Worm (Caenorhabditis elegans) whole organism, late embryonic: ENCODE results near the gene ZK1127.4.

ENCODE experiments used
- F13H6.1 ChIP-seq: sonication (generic microtip); optimal IDR thresholded peaks from 2 replicates; lab custom pipeline; 2016; ENCODE audit warnings: missing genetic modification characterization, missing compliant biosample characterization
- K02D7.2 ChIP-seq: sonication (generic microtip); optimal IDR thresholded peaks from 2 replicates; lab custom pipeline; 2017; ENCODE audit warnings: mild to moderate bottlenecking, missing genetic modification characterization, missing compliant biosample characterization
- K09A11.1 ChIP-seq: sonication (generic microtip); optimal IDR thresholded peaks from 2 replicates; lab custom pipeline; 2017; ENCODE audit warnings: antibody characterized with exemption, mild to moderate bottlenecking, missing genetic modification characterization, missing compliant biosample characterization; ENCODE audit not compliant: insufficient read depth
- Y22D7AL.16 ChIP-seq: sonication (generic microtip); optimal IDR thresholded peaks from 2 replicates; lab custom pipeline; 2016; ENCODE audit warnings: missing genetic modification characterization, missing compliant biosample characterization
- ahr-1 ChIP-seq: sonication (generic microtip); optimal IDR thresholded peaks from 2 replicates; lab custom pipeline; 2016; ENCODE audit warnings: missing genetic modification characterization, missing compliant biosample characterization
- ama-1 ChIP-seq: fragments of 150-350 bp; optimal IDR thresholded peaks from 2 replicates; lab custom pipeline; 2014
- ceh-14 ChIP-seq: sonication (generic microtip); optimal IDR thresholded peaks from 2 replicates; lab custom pipeline; 2016; ENCODE audit warnings: missing genotype, missing genetic modification characterization, missing compliant biosample characterization
- ceh-19 ChIP-seq: fragments of 200-800 bp; sonication (Bioruptor generic); optimal IDR thresholded peaks from 2 replicates; lab custom pipeline; 2018; ENCODE audit warnings: mild to moderate bottlenecking, missing genetic modification characterization, missing compliant biosample characterization
- ceh-2 ChIP-seq: sonication (generic microtip); optimal IDR thresholded peaks from 2 replicates; lab custom pipeline; 2016; ENCODE audit warnings: missing genotype, missing genetic modification characterization, missing compliant biosample characterization
- ceh-24 ChIP-seq: sonication (generic microtip); optimal IDR thresholded peaks from 2 replicates; lab custom pipeline; 2016; ENCODE audit warnings: mild to moderate bottlenecking, missing genetic modification characterization, missing compliant biosample characterization
- ceh-31 ChIP-seq: sonication (generic microtip); optimal IDR thresholded peaks from 2 replicates; lab custom pipeline; 2016; ENCODE audit warnings: missing genetic modification characterization, missing compliant biosample characterization
- ceh-45 ChIP-seq: fragments of 200-800 bp; sonication (Bioruptor generic); IDR thresholded peaks from 2 replicates; pipeline ENCODE4 v1.3.6; 2022; ENCODE audit warnings: missing genetic modification reagents, missing genetic modification characterization, missing compliant biosample characterization
- ceh-48 ChIP-seq: sonication (generic microtip); optimal IDR thresholded peaks from 2 replicates; lab custom pipeline; 2016; ENCODE audit warnings: missing genetic modification characterization, inconsistent platforms, missing compliant biosample characterization
- ceh-6 ChIP-seq: fragments of 200-800 bp; sonication (Bioruptor generic); optimal IDR thresholded peaks from 2 replicates; lab custom pipeline; 2018; ENCODE audit warnings: mild to moderate bottlenecking, missing genetic modification characterization, missing compliant biosample characterization
- che-1 ChIP-seq: sonication (generic microtip); optimal IDR thresholded peaks from 2 replicates; lab custom pipeline; 2016; ENCODE audit warnings: mild to moderate bottlenecking, missing genetic modification characterization, missing compliant biosample characterization
- dmd-4 ChIP-seq: sonication (generic microtip); optimal IDR thresholded peaks from 2 replicates; lab custom pipeline; 2016; ENCODE audit warnings: borderline replicate concordance, missing genetic modification characterization, missing compliant biosample characterization
- dve-1 ChIP-seq: sonication (generic microtip); optimal IDR thresholded peaks from 2 replicates; lab custom pipeline; 2017; ENCODE audit warnings: antibody characterized with exemption, mild to moderate bottlenecking, missing genetic modification characterization, missing compliant biosample characterization
- elt-2 ChIP-seq: sonication (generic microtip); optimal IDR thresholded peaks from 2 replicates; lab custom pipeline; 2016; ENCODE audit warnings: missing genetic modification reagents, missing genetic modification characterization, missing compliant biosample characterization
- elt-4 ChIP-seq: sonication (generic microtip); optimal IDR thresholded peaks from 2 replicates; lab custom pipeline; 2016; ENCODE audit warnings: missing genetic modification characterization, missing compliant biosample characterization
- ets-4 ChIP-seq: sonication (generic microtip); optimal IDR thresholded peaks from 2 replicates; lab custom pipeline; 2016; ENCODE audit warnings: missing genetic modification characterization, missing compliant biosample characterization
- fkh-10 ChIP-seq: fragments of 150-350 bp; optimal IDR thresholded peaks from 2 replicates; lab custom pipeline; 2014; ENCODE audit warnings: missing biosample characterization, missing genetic modification reagents, missing genetic modification characterization
- hlh-15 ChIP-seq: sonication (generic microtip); optimal IDR thresholded peaks from 2 replicates; lab custom pipeline; 2016; ENCODE audit warnings: missing genetic modification characterization, missing compliant biosample characterization
- hlh-30 ChIP-seq: sonication (generic microtip); optimal IDR thresholded peaks from 2 replicates; lab custom pipeline; 2017; ENCODE audit warnings: antibody characterized with exemption, missing genetic modification characterization, missing compliant biosample characterization; ENCODE audit not compliant: insufficient read depth
- hlh-8 ChIP-seq: sonication (generic microtip); optimal IDR thresholded peaks from 2 replicates; lab custom pipeline; 2016; ENCODE audit warnings: missing genotype, missing genetic modification characterization, missing compliant biosample characterization
- lim-6 ChIP-seq: sonication (generic microtip); optimal IDR thresholded peaks from 2 replicates; lab custom pipeline; 2016; ENCODE audit warnings: missing genetic modification characterization, missing compliant biosample characterization
- lin-11 ChIP-seq: fragments of 200-800 bp; sonication (Bioruptor generic); optimal IDR thresholded peaks from 2 replicates; lab custom pipeline; 2018; ENCODE audit warnings: mild to moderate bottlenecking, missing genetic modification characterization, missing compliant biosample characterization
- mec-3 ChIP-seq: sonication (generic microtip); optimal IDR thresholded peaks from 2 replicates; lab custom pipeline; 2016; ENCODE audit warnings: borderline replicate concordance, missing genetic modification characterization, missing compliant biosample characterization
- nhr-11 ChIP-seq: fragments of 150-350 bp; optimal IDR thresholded peaks from 2 replicates; lab custom pipeline; 2014; ENCODE audit warnings: missing biosample characterization, missing genetic modification characterization
- npax-4 ChIP-seq: sonication (generic microtip); optimal IDR thresholded peaks from 2 replicates; lab custom pipeline; 2016; ENCODE audit warnings: missing genetic modification characterization, missing compliant biosample characterization
- pat-9 ChIP-seq: fragments of 200-800 bp; sonication (Bioruptor generic); optimal IDR thresholded peaks from 2 replicates; lab custom pipeline; 2018; ENCODE audit warnings: mild to moderate bottlenecking, missing genetic modification characterization, moderate library complexity, missing compliant biosample characterization
- pax-1 ChIP-seq: fragments of 150-350 bp; optimal IDR thresholded peaks from 2 replicates; lab custom pipeline; 2014; ENCODE audit warnings: missing biosample characterization, missing genetic modification characterization
- rnt-1 ChIP-seq: sonication (generic microtip); optimal IDR thresholded peaks from 2 replicates; lab custom pipeline; 2016; ENCODE audit warnings: missing genetic modification characterization, missing compliant biosample characterization
- sox-4 ChIP-seq: sonication (generic microtip); optimal IDR thresholded peaks from 2 replicates; lab custom pipeline; 2017; ENCODE audit warnings: mild to moderate bottlenecking, missing genetic modification characterization, inconsistent platforms, missing compliant biosample characterization
- syd-9 ChIP-seq: sonication (generic microtip); optimal IDR thresholded peaks from 2 replicates; lab custom pipeline; 2016; ENCODE audit warnings: mild to moderate bottlenecking, missing genetic modification characterization, moderate library complexity, missing compliant biosample characterization
- tbx-7 ChIP-seq: sonication (generic microtip); optimal IDR thresholded peaks from 2 replicates; lab custom pipeline; 2016; ENCODE audit warnings: missing genotype, missing genetic modification characterization, missing compliant biosample characterization
- unc-3 ChIP-seq, 2 experiments: fragments of 200-800 bp in 1 of 2; sonication (Bioruptor generic) in 1 of 2; sonication (generic microtip) in 1 of 2; conservative IDR thresholded peaks in 1 of 2; optimal IDR thresholded peaks in 1 of 2; 2 replicates each; pipeline versions ENCODE4 v1.3.6 to Lab custom; 2016 to 2022; ENCODE audit warnings: missing compliant biosample characterization in 2 of 2, missing genetic modification characterization in 2 of 2, missing genetic modification reagents in 1 of 2
- unc-42 ChIP-seq: sonication (generic microtip); optimal IDR thresholded peaks from 2 replicates; lab custom pipeline; 2016; ENCODE audit warnings: missing genotype, missing genetic modification characterization, missing compliant biosample characterization
- unc-55 ChIP-seq: sonication (generic microtip); optimal IDR thresholded peaks from 2 replicates; lab custom pipeline; 2017; ENCODE audit warnings: missing biosample characterization, missing genetic modification reagents, missing genetic modification characterization
- unc-86 ChIP-seq: sonication (generic microtip); optimal IDR thresholded peaks from 2 replicates; lab custom pipeline; 2016; ENCODE audit warnings: missing genetic modification characterization, missing compliant biosample characterization
- zip-5 ChIP-seq: sonication (generic microtip); optimal IDR thresholded peaks from 2 replicates; lab custom pipeline; 2016; ENCODE audit warnings: missing genetic modification characterization, missing compliant biosample characterization
- ztf-16 ChIP-seq: sonication (generic microtip); optimal IDR thresholded peaks from 2 replicates; lab custom pipeline; 2017; ENCODE audit warnings: missing genetic modification characterization, missing compliant biosample characterization

The ZK1127.4 gene

DNA sequence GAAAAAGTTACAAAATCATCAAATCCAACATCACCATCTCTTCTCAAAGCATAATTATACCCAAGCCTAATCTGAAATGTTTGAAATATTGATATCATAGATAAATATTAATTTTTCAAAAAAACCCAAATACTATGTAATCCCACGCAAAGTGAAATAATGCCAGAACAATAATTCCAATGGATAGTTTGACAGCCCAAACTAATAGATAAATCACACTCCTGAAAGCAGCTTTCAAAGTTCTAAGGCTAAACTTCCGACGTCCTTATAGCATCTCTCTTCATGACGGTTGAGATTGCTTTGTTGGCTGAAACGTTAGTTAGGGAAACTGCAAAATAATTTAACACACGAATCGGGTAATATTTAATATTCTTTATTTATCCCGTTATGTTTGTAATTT, 45.5 kb downstream of the ZK1127.4 start:
- TF ChIP-seq ceh-31 (tag; lab: Kevin White, UChicago) (no peak), ceh-45 (no peak), unc-3 (GFP tag; conservative IDR thresholded peaks at IDR 0.05; lab: Robert Waterston, UW) (no peak), unc-3 (tag; optimal IDR thresholded peaks at IDR 0.05; lab: Kevin White, UChicago) (no peak), unc-55 (GFP tag; lab: Kevin White, UChicago) (no peak), dmd-4 (tag; lab: Kevin White, UChicago) (no peak), ama-1 (lab: Kevin White, UChicago) (no peak), ceh-14 (tag; lab: Kevin White, UChicago) (no peak), nhr-11 (tag; lab: Kevin White, UChicago) (no peak), pax-1 (tag; lab: Kevin White, UChicago) (no peak), unc-86 (no peak), che-1 (tag; lab: Kevin White, UChicago) (no peak), Y22D7AL.16 (tag; lab: Kevin White, UChicago) (no peak), ceh-19 (no peak), fkh-10 (no peak), ztf-16 (no peak), hlh-15 (tag; lab: Kevin White, UChicago) (no peak), K09A11.1 (tag; lab: Kevin White, UChicago) (no peak), ceh-2 (tag; lab: Kevin White, UChicago) (no peak), lin-11 (tag; lab: Kevin White, UChicago) (no peak), zip-5 (tag; lab: Kevin White, UChicago) (no peak)

DNA sequence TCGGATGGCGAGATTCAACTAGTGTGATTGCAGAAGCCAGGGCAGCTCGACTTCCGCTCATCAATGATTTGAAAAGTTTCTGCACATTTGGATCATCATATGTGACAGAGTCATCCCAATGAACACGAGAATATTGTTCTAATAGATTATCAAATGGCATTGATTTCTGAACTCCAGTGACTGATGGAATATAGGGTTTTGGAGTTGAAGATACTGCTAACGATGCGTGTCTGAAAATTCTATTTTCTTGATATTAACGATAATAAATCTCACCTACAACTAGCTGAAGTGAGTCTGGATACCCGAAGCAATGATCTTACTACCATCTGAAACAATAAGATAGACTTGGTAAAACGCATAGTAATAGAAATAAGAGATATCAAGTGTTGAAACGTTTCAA, 47.1 kb downstream of the ZK1127.4 start, which contains the start of gene mmaa-1:
Gene mmaa-1, minus strand, starts transcription at position 328 of the 400 bp plus-strand sequence.
- TF ChIP-seq K02D7.2: no peak
- no peak for TF ChIP-seq tbx-7 (tag; lab: Kevin White, UChicago)
- TF ChIP-seq npax-4 (tag; lab: Kevin White, UChicago): no peak
- no peak for TF ChIP-seq elt-2 (tag; lab: Kevin White, UChicago)
- TF ChIP-seq unc-42: no peak
- no peak for TF ChIP-seq hlh-30 (tag; lab: Kevin White, UChicago)
- no peak for TF ChIP-seq hlh-8
- no peak for TF ChIP-seq sox-4
- no peak for TF ChIP-seq ceh-6 (GFP tag; lab: Kevin White, UChicago)
- no peak for TF ChIP-seq nhr-11 (tag; lab: Kevin White, UChicago)
- no peak for TF ChIP-seq fkh-10
- no peak for TF ChIP-seq hlh-15 (tag; lab: Kevin White, UChicago)
- no peak for TF ChIP-seq unc-3 (GFP tag; conservative IDR thresholded peaks at IDR 0.05; lab: Robert Waterston, UW)
- no peak for TF ChIP-seq unc-3 (tag; optimal IDR thresholded peaks at IDR 0.05; lab: Kevin White, UChicago)
- TF ChIP-seq lim-6 (tag; lab: Kevin White, UChicago): no peak
- TF ChIP-seq ceh-19: no peak

ce11 chrII:7102288-7102687, 48.5 kb downstream of the ZK1127.4 start:
- no peak for TF ChIP-seq rnt-1 (tag; lab: Kevin White, UChicago)
- no peak for TF ChIP-seq lin-11 (tag; lab: Kevin White, UChicago)
- TF ChIP-seq hlh-30 (tag; lab: Kevin White, UChicago): no peak
- no peak for TF ChIP-seq ceh-2 (tag; lab: Kevin White, UChicago)
- TF ChIP-seq ahr-1 (tag; lab: Kevin White, UChicago): no peak
- no peak for TF ChIP-seq syd-9 (tag; lab: Kevin White, UChicago)
- no peak for TF ChIP-seq dve-1 (tag; lab: Kevin White, UChicago)
- TF ChIP-seq ceh-24 (tag; lab: Kevin White, UChicago): no peak

DNA sequence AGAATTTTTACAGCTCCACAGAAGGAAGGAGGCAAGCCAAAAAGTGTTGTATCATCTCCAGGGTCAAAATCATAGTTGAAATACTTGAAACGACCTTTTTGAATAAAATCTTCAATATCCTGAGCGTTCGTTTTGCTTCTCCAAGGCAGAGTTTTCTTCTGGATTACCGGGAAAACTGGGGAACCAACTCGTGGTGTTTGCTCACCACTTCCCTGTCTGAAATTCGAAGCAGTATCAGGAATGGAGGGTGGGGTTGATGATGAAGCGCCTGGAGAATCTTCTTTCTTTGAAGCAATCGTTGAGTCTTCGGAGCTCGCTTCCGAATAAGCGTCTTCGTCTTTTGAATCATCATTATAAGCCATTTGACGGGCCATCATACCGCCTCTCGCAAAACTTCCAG, 49.4 kb downstream of the ZK1127.4 start:
- TF ChIP-seq ets-4 (tag; lab: Kevin White, UChicago) (no peak), unc-42 (no peak), ceh-6 (GFP tag; lab: Kevin White, UChicago) (no peak), unc-55 (GFP tag; lab: Kevin White, UChicago) (no peak), mec-3 (tag; lab: Kevin White, UChicago) (no peak), syd-9 (tag; lab: Kevin White, UChicago) (no peak), F13H6.1 (tag; lab: Kevin White, UChicago) (no peak), unc-3 (GFP tag; conservative IDR thresholded peaks at IDR 0.05; lab: Robert Waterston, UW) (no peak), unc-3 (tag; optimal IDR thresholded peaks at IDR 0.05; lab: Kevin White, UChicago) (no peak), npax-4 (tag; lab: Kevin White, UChicago) (no peak), ceh-48 (tag; lab: Kevin White, UChicago) (no peak), elt-4 (tag; lab: Kevin White, UChicago) (no peak), ceh-31 (tag; lab: Kevin White, UChicago) (no peak), dve-1 (tag; lab: Kevin White, UChicago) (no peak), fkh-10 (no peak), pat-9 (no peak), ztf-16 (no peak), ama-1 (lab: Kevin White, UChicago) (no peak), ceh-45 (no peak), nhr-11 (tag; lab: Kevin White, UChicago) (no peak)
